Fruit fly (Drosophila melanogaster) S2 (cell line): ENCODE measurements around the gene CG13738.

ENCODE experiments used
- CG8478 ChIP-seq: fragments of >200 bp; optimal IDR thresholded peaks from 2 replicates; lab custom pipeline; 2018
- CTCF ChIP-seq, 2 experiments: fragments of >200 bp; optimal IDR thresholded peaks; 2 replicates each; lab custom pipeline; 2018

- TF ChIP-seq CTCF (optimal IDR thresholded peaks at IDR 0.05; lab: Kevin White, UChicago) (no peak), CG8478 (lab: Kevin White, UChicago) (no peak)
Measured at dm6 chr3L:13936771-13937170, 36.5 kb downstream of the CG13738 start.
